Worm (Caenorhabditis elegans) whole organism, mixed stage, embryonic: ENCODE results near the gene Y38E10A.35.

Experiments used
- M03D4.4 ChIP-seq: sonication (generic microtip); optimal IDR thresholded peaks from 2 replicates; lab custom pipeline; 2017; ENCODE audit warnings: mild to moderate bottlenecking, missing genetic modification characterization, missing compliant biosample characterization
- bed-3 ChIP-seq: fragments of 200-800 bp; sonication (Bioruptor generic); optimal IDR thresholded peaks from 3 replicates; lab custom pipeline; 2018; ENCODE audit warnings: mild to moderate bottlenecking, missing genetic modification characterization, moderate library complexity, missing compliant biosample characterization
- elt-1 ChIP-seq: sonication (generic microtip); optimal IDR thresholded peaks from 2 replicates; lab custom pipeline; 2017; ENCODE audit warnings: missing genetic modification characterization, mild to moderate bottlenecking, missing compliant biosample characterization, antibody characterized with exemption, moderate library complexity, borderline replicate concordance; ENCODE audit not compliant: insufficient read depth
- flh-1 ChIP-seq: fragments of 200-800 bp; sonication (Bioruptor generic); optimal IDR thresholded peaks from 2 replicates; lab custom pipeline; 2018; ENCODE audit warnings: mild to moderate bottlenecking, missing genetic modification characterization, moderate library complexity, missing compliant biosample characterization
- hlh-1 ChIP-seq: fragments of 150-350 bp; optimal IDR thresholded peaks from 2 replicates; lab custom pipeline; 2014; ENCODE audit warnings: missing biosample characterization, missing genetic modification reagents, missing genetic modification characterization
- lin-13 ChIP-seq: fragments of 150-350 bp; optimal IDR thresholded peaks from 2 replicates; lab custom pipeline; 2014; ENCODE audit warnings: missing biosample characterization, missing genetic modification characterization
- lsy-2 ChIP-seq: fragments of 150-350 bp; optimal IDR thresholded peaks from 2 replicates; lab custom pipeline; 2014; ENCODE audit warnings: missing biosample characterization, missing genetic modification characterization
- mls-2 ChIP-seq: sonication (generic microtip); optimal IDR thresholded peaks from 2 replicates; lab custom pipeline; 2016; ENCODE audit warnings: mild to moderate bottlenecking, missing genetic modification characterization, moderate library complexity, missing compliant biosample characterization
- nhr-76 ChIP-seq: sonication (generic microtip); optimal IDR thresholded peaks from 2 replicates; lab custom pipeline; 2017; ENCODE audit warnings: missing biosample characterization, missing genetic modification characterization
- sptf-1 ChIP-seq: sonication (generic microtip); optimal IDR thresholded peaks from 2 replicates; lab custom pipeline; 2017; ENCODE audit warnings: mild to moderate bottlenecking, missing genetic modification characterization, moderate library complexity, missing compliant biosample characterization
- unc-120 ChIP-seq: sonication (generic microtip); optimal IDR thresholded peaks from 2 replicates; lab custom pipeline; 2017; ENCODE audit warnings: missing genetic modification characterization, missing compliant biosample characterization; ENCODE audit not compliant: poor library complexity, severe bottlenecking
- unc-62 ChIP-seq: fragments of 150-350 bp; optimal IDR thresholded peaks from 2 replicates; lab custom pipeline; 2014; ENCODE audit warnings: missing biosample characterization, missing genetic modification reagents, missing genetic modification characterization

Y38E10A.35 gene

DNA sequence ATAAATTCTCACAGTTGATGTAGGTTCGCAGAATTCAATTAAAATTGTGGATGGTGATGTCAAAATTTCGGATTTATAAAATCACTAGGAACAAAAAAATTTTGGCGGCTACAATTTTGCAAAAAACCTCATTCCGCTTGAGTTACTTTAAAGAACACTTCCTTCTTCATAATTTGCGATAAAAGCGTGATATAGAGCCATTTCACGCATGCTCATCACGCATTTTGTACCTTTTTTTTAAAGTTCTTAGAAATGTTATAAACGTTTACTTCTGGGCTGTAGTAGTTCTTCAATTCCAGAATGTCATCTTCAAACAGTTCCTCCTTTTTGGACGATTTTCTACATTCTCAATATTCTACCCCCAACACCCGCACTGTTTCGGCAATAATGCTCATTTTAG is 44.7 kb downstream of the Y38E10A.35 start, which contains the start of gene srx-119:
TSS of gene srx-119 (plus strand) at position 301 of the 400 bp plus-strand sequence.
- TF ChIP-seq hlh-1 (tag; lab: Kevin White, UChicago) = no peak
- TF ChIP-seq flh-1 (GFP tag; lab: Kevin White, UChicago) = no peak
- no peak for TF ChIP-seq unc-120
- no peak for TF ChIP-seq unc-62

DNA sequence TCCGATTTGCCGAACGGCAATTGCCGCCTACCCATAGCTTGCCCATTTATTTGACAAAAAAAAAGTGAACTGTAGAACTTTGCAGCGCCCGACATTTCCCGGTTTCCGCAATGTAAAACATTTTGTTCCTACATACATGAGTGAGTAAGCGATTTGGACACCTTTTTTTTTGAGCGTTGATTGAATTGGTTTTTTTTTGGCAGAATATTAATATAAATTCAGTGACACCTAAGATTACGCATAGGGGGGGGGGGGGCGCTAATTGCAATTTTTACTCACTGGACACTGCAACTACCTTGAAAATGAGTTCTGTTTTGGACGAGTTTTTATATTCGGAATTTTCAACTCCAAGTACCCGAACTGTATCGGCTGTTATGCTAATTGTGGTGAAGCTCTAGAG is 47.1 kb downstream of the Y38E10A.35 start, which contains the start of gene srx-118:
TSS of gene srx-118 (plus strand) at position 301 of the 400 bp plus-strand sequence.
- TF ChIP-seq nhr-76 (no peak), M03D4.4 (tag; lab: Kevin White, UChicago) (no peak), sptf-1 (tag; lab: Kevin White, UChicago) (no peak), lsy-2 (tag; lab: Kevin White, UChicago) (no peak), lin-13 (tag; lab: Kevin White, UChicago) (no peak), mls-2 (tag; lab: Kevin White, UChicago) (no peak), elt-1 (tag; lab: Kevin White, UChicago) (no peak), bed-3 (GFP tag; lab: Kevin White, UChicago) (no peak)
